Worm (Caenorhabditis elegans) whole organism, early embryonic: ENCODE data around the gene srbc-45.

Experiments
- B0310.2 ChIP-seq: sonication (generic microtip); optimal IDR thresholded peaks from 2 replicates; lab custom pipeline; 2016; ENCODE audit warnings: mild to moderate bottlenecking, missing genetic modification characterization, missing compliant biosample characterization
- F13C5.2 ChIP-seq: sonication (generic microtip); optimal IDR thresholded peaks from 2 replicates; lab custom pipeline; 2017; ENCODE audit warnings: mild to moderate bottlenecking, missing genetic modification characterization, inconsistent platforms, missing compliant biosample characterization
- aly-1 ChIP-seq: sonication (generic microtip); optimal IDR thresholded peaks from 2 replicates; lab custom pipeline; 2016; ENCODE audit warnings: missing genetic modification characterization, missing compliant biosample characterization
- ama-1 ChIP-seq: fragments of 150-350 bp; optimal IDR thresholded peaks from 2 replicates; lab custom pipeline; 2014
- ceh-13 ChIP-seq: fragments of 200-800 bp; sonication (Bioruptor generic); optimal IDR thresholded peaks from 2 replicates; lab custom pipeline; 2018; ENCODE audit warnings: mild to moderate bottlenecking, missing genetic modification characterization, missing compliant biosample characterization
- ceh-36 ChIP-seq: sonication (generic microtip); optimal IDR thresholded peaks from 2 replicates; lab custom pipeline; 2016; ENCODE audit warnings: missing genetic modification characterization, inconsistent platforms, missing compliant biosample characterization
- ets-7 ChIP-seq: sonication (generic microtip); optimal IDR thresholded peaks from 2 replicates; lab custom pipeline; 2016; ENCODE audit warnings: missing genotype, missing genetic modification characterization, missing compliant biosample characterization
- flt-1 ChIP-seq: fragments of 200-800 bp; sonication (Bioruptor generic); IDR thresholded peaks from 2 replicates; pipeline ENCODE4 v1.3.6; 2022; ENCODE audit warnings: missing genetic modification characterization, missing compliant biosample characterization
- hmbx-1 ChIP-seq: sonication (generic microtip); optimal IDR thresholded peaks from 2 replicates; lab custom pipeline; 2016; ENCODE audit warnings: mild to moderate bottlenecking, missing genetic modification characterization, missing compliant biosample characterization
- hmg-4 ChIP-seq: fragments of 200-800 bp; sonication (Bioruptor generic); optimal IDR thresholded peaks from 2 replicates; lab custom pipeline; 2018; ENCODE audit warnings: mild to moderate bottlenecking, missing genetic modification characterization, missing compliant biosample characterization
- hnd-1 ChIP-seq: sonication (generic microtip); optimal IDR thresholded peaks from 2 replicates; lab custom pipeline; 2016; ENCODE audit warnings: missing genetic modification characterization, missing compliant biosample characterization
- pes-1 ChIP-seq: fragments of 200-800 bp; sonication (Bioruptor generic); IDR thresholded peaks from 2 replicates; pipeline ENCODE4 v1.3.6; 2022; ENCODE audit warnings: missing genetic modification reagents, missing genetic modification characterization, missing compliant biosample characterization
- scrt-1 ChIP-seq: fragments of 200-800 bp; sonication (Bioruptor generic); IDR thresholded peaks from 2 replicates; pipeline ENCODE4 v1.3.6; 2022; ENCODE audit warnings: missing genetic modification characterization, missing compliant biosample characterization
- sea-1 ChIP-seq: fragments of 200-800 bp; sonication (Bioruptor generic); conservative IDR thresholded peaks from 2 replicates; pipeline ENCODE4 v1.3.6; 2022; ENCODE audit warnings: missing genetic modification characterization, missing compliant biosample characterization
- tbx-11 ChIP-seq: fragments of 200-800 bp; sonication (Bioruptor generic); IDR thresholded peaks from 2 replicates; pipeline ENCODE4 v1.3.6; 2022; ENCODE audit warnings: missing genetic modification characterization, missing compliant biosample characterization
- tbx-37 ChIP-seq: fragments of 200-800 bp; sonication (Bioruptor generic); conservative IDR thresholded peaks from 2 replicates; pipeline ENCODE4 v1.3.6; 2022; ENCODE audit warnings: missing genetic modification reagents, missing genetic modification characterization, missing compliant biosample characterization
- tra-4 ChIP-seq: sonication (generic microtip); optimal IDR thresholded peaks from 2 replicates; lab custom pipeline; 2017; ENCODE audit warnings: missing genetic modification characterization, missing compliant biosample characterization

Gene srbc-45

ce11 chrV:12803274-12803673 is at the start of gene srbc-45:
srbc-45 (plus strand) TSS chrV:12803574.
- no peak for TF ChIP-seq hmg-4
- no peak for TF ChIP-seq hnd-1
- TF ChIP-seq ets-7: no peak
- no peak for TF ChIP-seq tbx-37 (GFP tag; lab: Robert Waterston, UW)
- no peak for TF ChIP-seq flt-1 (GFP tag; lab: Robert Waterston, UW)
- no peak for TF ChIP-seq aly-1 (tag; lab: Kevin White, UChicago)

- no peak for TF ChIP-seq tbx-11 (GFP tag; lab: Robert Waterston, UW)
- no peak for TF ChIP-seq F13C5.2
- no peak for TF ChIP-seq hmg-4
- no peak for TF ChIP-seq B0310.2 (tag; lab: Kevin White, UChicago)
- TF ChIP-seq tbx-37 (GFP tag; lab: Robert Waterston, UW): no peak
- no peak for TF ChIP-seq ets-7
- no peak for TF ChIP-seq tra-4 (tag; lab: Kevin White, UChicago)
Measured at ce11 chrV:12754839-12755238, 48.5 kb upstream of the srbc-45 start, which contains the start of gene gpa-13. gpa-13 (minus strand) TSS chrV:12754939.

ce11 chrV:12759660-12760059 is 43.7 kb upstream of the srbc-45 start, which contains the start of gene papl-1:
papl-1 (minus strand) TSS chrV:12759760.
- TF ChIP-seq tra-4 (tag; lab: Kevin White, UChicago): no peak
- no peak for TF ChIP-seq ceh-13
- TF ChIP-seq tbx-37 (GFP tag; lab: Robert Waterston, UW): no peak
- no peak for TF ChIP-seq hmbx-1 (tag; lab: Kevin White, UChicago)
- no peak for TF ChIP-seq tbx-11 (GFP tag; lab: Robert Waterston, UW)
- TF ChIP-seq scrt-1 (GFP tag; lab: Robert Waterston, UW): no peak
- no peak for TF ChIP-seq sea-1
- TF ChIP-seq aly-1 (tag; lab: Kevin White, UChicago): no peak
- no peak for TF ChIP-seq F13C5.2
- no peak for TF ChIP-seq hnd-1
- no peak for TF ChIP-seq flt-1 (GFP tag; lab: Robert Waterston, UW)
- TF ChIP-seq ets-7: no peak
- no peak for TF ChIP-seq ceh-36 (tag; lab: Kevin White, UChicago)

ce11 chrV:12760913-12761312 is 42.5 kb upstream of the srbc-45 start, which contains the start of gene F18E2.15:
F18E2.15 (minus strand) TSS chrV:12761013.
- TF ChIP-seq F13C5.2 (no peak), ets-7 (no peak), flt-1 (GFP tag; lab: Robert Waterston, UW) (no peak), sea-1 (no peak), scrt-1 (GFP tag; lab: Robert Waterston, UW) (no peak), hmbx-1 (tag; lab: Kevin White, UChicago) (no peak), aly-1 (tag; lab: Kevin White, UChicago) (no peak), tra-4 (tag; lab: Kevin White, UChicago) (no peak)

ce11 chrV:12763291-12763995 is 39.9 kb upstream of the srbc-45 start, which contains the start of the genes abcf-1 and scc-3:
abcf-1 (minus strand) TSS chrV:12763375.
scc-3 (plus strand) TSS chrV:12763945.
- TF ChIP-seq ceh-13 (no peak), ceh-36 (tag; lab: Kevin White, UChicago) (no peak), ama-1 (lab: Kevin White, UChicago) (no peak), aly-1 (tag; lab: Kevin White, UChicago) (no peak), scrt-1 (GFP tag; lab: Robert Waterston, UW) (no peak), tra-4 (tag; lab: Kevin White, UChicago) (no peak), tbx-11 (GFP tag; lab: Robert Waterston, UW) (no peak), sea-1 (no peak), F13C5.2 (peak; percentile 20)

ce11 chrV:12768946-12769345 is 34.4 kb upstream of the srbc-45 start, which contains the start of gene srt-43:
srt-43 (plus strand) TSS chrV:12769246.
- TF ChIP-seq F13C5.2: no peak
- no peak for TF ChIP-seq ama-1 (lab: Kevin White, UChicago)
- TF ChIP-seq hmg-4: no peak
- no peak for TF ChIP-seq ceh-36 (tag; lab: Kevin White, UChicago)
- no peak for TF ChIP-seq scrt-1 (GFP tag; lab: Robert Waterston, UW)
- TF ChIP-seq flt-1 (GFP tag; lab: Robert Waterston, UW): no peak

- no peak for TF ChIP-seq tra-4 (tag; lab: Kevin White, UChicago)
- TF ChIP-seq F13C5.2: no peak
- TF ChIP-seq tbx-11 (GFP tag; lab: Robert Waterston, UW): no peak
- no peak for TF ChIP-seq ets-7
- no peak for TF ChIP-seq scrt-1 (GFP tag; lab: Robert Waterston, UW)
- no peak for TF ChIP-seq pes-1 (GFP tag; lab: Robert Waterston, UW)
- no peak for TF ChIP-seq ceh-13
- no peak for TF ChIP-seq tbx-37 (GFP tag; lab: Robert Waterston, UW)
- no peak for TF ChIP-seq sea-1
Measured at ce11 chrV:12773222-12773621, 30.2 kb upstream of the srbc-45 start, which contains the start of gene ZC455.1. ZC455.1 (plus strand) TSS chrV:12773522.

ce11 chrV:12773852-12774251 is 29.5 kb upstream of the srbc-45 start:
- no peak for TF ChIP-seq tra-4 (tag; lab: Kevin White, UChicago)
- no peak for TF ChIP-seq ama-1 (lab: Kevin White, UChicago)
- TF ChIP-seq ets-7: no peak
- TF ChIP-seq hmg-4: no peak
